Fruit fly (Drosophila melanogaster): Measurements from ENCODE around the gene bam.

The bam gene

dm6 chr3R:25258628-25259240 is 13.8 kb upstream of the bam start, which contains the start of gene CG11857 (continued):
- peak; percentile 89 for TF ChIP-seq Adf1 (GFP tag; IDR thresholded peaks at IDR 0.05)
- peak; percentile 89 for TF ChIP-seq pzg (GFP tag; optimal IDR thresholded peaks at IDR 0.05)
- TF ChIP-seq CG3407 (GFP tag; optimal IDR thresholded peaks at IDR 0.05) = peak; percentile 94
- TF ChIP-seq zen (tag; optimal IDR thresholded peaks at IDR 0.05) = peak; percentile 99
- TF ChIP-seq Fer1 (GFP tag; optimal IDR thresholded peaks at IDR 0.05) = peak; percentile 94
- TF ChIP-seq toy (GFP tag; IDR thresholded peaks at IDR 0.05) = peak; percentile 97
- peak; percentile 89 for TF ChIP-seq ac (GFP tag; optimal IDR thresholded peaks at IDR 0.05)
- peak; percentile 99 for TF ChIP-seq CG2199 (GFP tag; IDR thresholded peaks at IDR 0.05)
- TF ChIP-seq CG18764 (GFP tag; optimal IDR thresholded peaks at IDR 0.05) = peak; percentile 97
- TF ChIP-seq Myb (GFP tag; optimal IDR thresholded peaks at IDR 0.05) = peak; percentile 89
- no peak for TF ChIP-seq h (optimal IDR thresholded peaks at IDR 0.05)
- TF ChIP-seq maf-S (GFP tag; optimal IDR thresholded peaks at IDR 0.05) = peak; percentile 98
- TF ChIP-seq MTF-1 (GFP tag; optimal IDR thresholded peaks at IDR 0.05; ENCODE audit: borderline replicate concordance) = peak; percentile 91
- peak; percentile 94 for TF ChIP-seq CG12236 (GFP tag; optimal IDR thresholded peaks at IDR 0.05)
- TF ChIP-seq pfk (GFP tag; optimal IDR thresholded peaks at IDR 0.05) = peak; percentile 37
- TF ChIP-seq CG9609 (GFP tag; optimal IDR thresholded peaks at IDR 0.05) = peak; percentile 98
- TF ChIP-seq Deaf1 (tag; optimal IDR thresholded peaks at IDR 0.05) = peak; percentile 79
- peak; percentile 98 for TF ChIP-seq Oaz (GFP tag; IDR thresholded peaks at IDR 0.05)
- peak; percentile 95 for TF ChIP-seq ERR (GFP tag; optimal IDR thresholded peaks at IDR 0.05)
- peak; percentile 55 for TF ChIP-seq CG14965 (GFP tag; optimal IDR thresholded peaks at IDR 0.05; ENCODE audit: borderline replicate concordance)
- TF ChIP-seq tin (GFP tag; optimal IDR thresholded peaks at IDR 0.05) = peak; percentile 99
- peak; percentile 69 to 98 for TF ChIP-seq bsh (GFP tag; optimal IDR thresholded peaks at IDR 0.05)
- TF ChIP-seq CG12104 (GFP tag; optimal IDR thresholded peaks at IDR 0.05) = peak; percentile 97
- peak; percentile 66 for TF ChIP-seq CG9797 (GFP tag; optimal IDR thresholded peaks at IDR 0.05)
- peak; percentile 96 for TF ChIP-seq CG18262 (tag; optimal IDR thresholded peaks at IDR 0.05)
- TF ChIP-seq Hsf (GFP tag; optimal IDR thresholded peaks at IDR 0.05) = peak; percentile 99
- peak; percentile 95 for TF ChIP-seq Ets97D (GFP tag; optimal IDR thresholded peaks at IDR 0.05)
- TF ChIP-seq MESR4 (GFP tag; optimal IDR thresholded peaks at IDR 0.05) = peak; percentile 91
- TF ChIP-seq CG30431 (GFP tag; optimal IDR thresholded peaks at IDR 0.05) = peak; percentile 97
- peak; percentile 97 for TF ChIP-seq CHES-1-like (GFP tag; optimal IDR thresholded peaks at IDR 0.05)
- peak; percentile 98 for TF ChIP-seq Dek (tag; optimal IDR thresholded peaks at IDR 0.05)
- peak; percentile 96 for TF ChIP-seq dmrt99B (tag; optimal IDR thresholded peaks at IDR 0.05)
- TF ChIP-seq Vsx1 (GFP tag; optimal IDR thresholded peaks at IDR 0.05) = peak; percentile 88
- peak; percentile 100 for TF ChIP-seq knrl (GFP tag; IDR thresholded peaks at IDR 0.05; ENCODE audit: partially characterized antibody)
- TF ChIP-seq CG12659 (GFP tag; optimal IDR thresholded peaks at IDR 0.05) = peak; percentile 99
- peak; percentile 99 for TF ChIP-seq Hr3 (GFP tag; optimal IDR thresholded peaks at IDR 0.05)
- TF ChIP-seq NfI (GFP tag; optimal IDR thresholded peaks at IDR 0.05) = peak; percentile 98
- peak; percentile 99 for TF ChIP-seq Aef1 (GFP tag; IDR thresholded peaks at IDR 0.05)
- TF ChIP-seq fd3F (GFP tag; optimal IDR thresholded peaks at IDR 0.05) = peak; percentile 98
- TF ChIP-seq tup (GFP tag; optimal IDR thresholded peaks at IDR 0.05) = peak; percentile 94
- TF ChIP-seq az2 (GFP tag; optimal IDR thresholded peaks at IDR 0.05) = peak; percentile 99
- peak; percentile 100 for TF ChIP-seq CG2129 (GFP tag; IDR thresholded peaks at IDR 0.05; ENCODE audit: partially characterized antibody)
- TF ChIP-seq YL-1 (GFP tag; optimal IDR thresholded peaks at IDR 0.05) = peak; percentile 97
- peak; percentile 90 for TF ChIP-seq CkIIα-i1 (GFP tag; IDR thresholded peaks at IDR 0.05)
- TF ChIP-seq CG13287 (GFP tag; IDR thresholded peaks at IDR 0.05; ENCODE audit: partially characterized antibody) = peak; percentile 100
- TF ChIP-seq CG14441 (GFP tag; IDR thresholded peaks at IDR 0.05) = peak; percentile 99
- TF ChIP-seq sqz (GFP tag; optimal IDR thresholded peaks at IDR 0.05) = no peak
- TF ChIP-seq z (GFP tag; IDR thresholded peaks at IDR 0.05) = peak; percentile 70; the same call in 2 of the 3 replicates
- peak; percentile 80 for TF ChIP-seq Dip2 (GFP tag; IDR thresholded peaks at IDR 0.05)
